Fruit fly (Drosophila melanogaster) whole organism, embryonic: Measurements from ENCODE around the gene CG7367.

Source experiments
- ATbp ChIP-seq: fragments of 200-800 bp; sonication (Bioruptor generic); optimal IDR thresholded peaks from 2 replicates; lab custom pipeline; 2017; ENCODE audit warnings: missing biosample characterization, mild to moderate bottlenecking, missing genetic modification characterization, missing genetic modification reagents
- B-H1 ChIP-seq: fragments of 200-800 bp; sonication (Bioruptor generic); IDR thresholded peaks from 3 replicates; pipeline ENCODE4 v1.3.6; 2022; ENCODE audit warnings: missing biosample characterization, missing genetic modification characterization
- C15 ChIP-seq: fragments of 200-800 bp; sonication (Bioruptor generic); IDR thresholded peaks from 3 replicates; pipeline ENCODE4 v1.3.6; 2022; ENCODE audit warnings: missing biosample characterization, missing genetic modification characterization
- CG10366 ChIP-seq: fragments of 200-800 bp; sonication (Bioruptor generic); IDR thresholded peaks from 2 replicates; pipeline ENCODE4 v1.3.6; 2022; ENCODE audit warnings: missing biosample characterization, missing genetic modification characterization
- CG11723 ChIP-seq: fragments of 200-800 bp; sonication (Bioruptor generic); optimal IDR thresholded peaks from 2 replicates; lab custom pipeline; 2017; ENCODE audit warnings: missing biosample characterization, mild to moderate bottlenecking, missing genetic modification characterization
- CG13424 ChIP-seq: fragments of 200-800 bp; sonication (Bioruptor generic); optimal IDR thresholded peaks from 2 replicates; lab custom pipeline; 2019; ENCODE audit warnings: missing biosample characterization, mild to moderate bottlenecking, missing genetic modification characterization, moderate library complexity
- CG14014 ChIP-seq: fragments of 200-800 bp; sonication (Bioruptor generic); IDR thresholded peaks from 2 replicates; pipeline ENCODE4 v1.3.6; 2022; ENCODE audit warnings: missing biosample characterization, missing genetic modification characterization
- CG15011 ChIP-seq: fragments of 200-800 bp; sonication (Bioruptor generic); optimal IDR thresholded peaks from 3 replicates; lab custom pipeline; 2018; ENCODE audit warnings: missing biosample characterization, mild to moderate bottlenecking, missing genetic modification characterization
- CG1832 ChIP-seq: fragments of 200-800 bp; sonication (Bioruptor generic); optimal IDR thresholded peaks from 2 replicates; lab custom pipeline; 2017; ENCODE audit warnings: missing biosample characterization, mild to moderate bottlenecking, missing genetic modification characterization, inconsistent platforms
- CG2202 ChIP-seq: fragments of 200-800 bp; sonication (Bioruptor generic); optimal IDR thresholded peaks from 2 replicates; lab custom pipeline; 2018; ENCODE audit warnings: missing biosample characterization, mild to moderate bottlenecking, missing genetic modification characterization
- CG30403 ChIP-seq: fragments of 200-800 bp; sonication (Bioruptor generic); optimal IDR thresholded peaks from 3 replicates; lab custom pipeline; 2016; ENCODE audit warnings: missing biosample characterization, missing genetic modification characterization
- CG4282 ChIP-seq: fragments of 200-800 bp; sonication (Bioruptor generic); optimal IDR thresholded peaks from 2 replicates; lab custom pipeline; 2016; ENCODE audit warnings: missing biosample characterization, missing genetic modification characterization
- CG4328 ChIP-seq: fragments of 200-800 bp; sonication (Bioruptor generic); optimal IDR thresholded peaks from 3 replicates; lab custom pipeline; 2017; ENCODE audit warnings: missing biosample characterization, missing genetic modification reagents, missing genetic modification characterization
- CG5245 ChIP-seq: fragments of 200-800 bp; sonication (Bioruptor generic); optimal IDR thresholded peaks from 3 replicates; lab custom pipeline; 2016; ENCODE audit warnings: missing biosample characterization, missing genetic modification characterization
- CG5953 ChIP-seq: fragments of 200-800 bp; sonication (Bioruptor generic); IDR thresholded peaks from 2 replicates; pipeline ENCODE4 v1.3.6; 2022; ENCODE audit warnings: missing biosample characterization, missing genetic modification characterization
- CG6689 ChIP-seq: fragments of 200-800 bp; sonication (Bioruptor generic); IDR thresholded peaks from 2 replicates; pipeline ENCODE4 v1.3.6; 2022; ENCODE audit warnings: missing biosample characterization, missing genetic modification characterization
- CG7987 ChIP-seq: fragments of 200-800 bp; sonication (Bioruptor generic); optimal IDR thresholded peaks from 2 replicates; lab custom pipeline; 2018; ENCODE audit warnings: missing biosample characterization, mild to moderate bottlenecking, missing genetic modification characterization, moderate library complexity
- CG9437 ChIP-seq: fragments of 200-800 bp; sonication (Bioruptor generic); optimal IDR thresholded peaks from 2 replicates; lab custom pipeline; 2018; ENCODE audit warnings: missing biosample characterization, mild to moderate bottlenecking, missing genetic modification characterization
- CHES-1-like ChIP-seq: fragments of 200-800 bp; sonication (Bioruptor generic); optimal IDR thresholded peaks from 2 replicates; lab custom pipeline; 2016; ENCODE audit warnings: missing biosample characterization, missing genetic modification characterization
- D19A ChIP-seq: fragments of 200-800 bp; optimal IDR thresholded peaks from 3 replicates; lab custom pipeline; 2019; ENCODE audit warnings: missing biosample characterization, mild to moderate bottlenecking, missing genetic modification characterization, moderate library complexity
- Dip3 ChIP-seq: fragments of 200-800 bp; sonication (Bioruptor generic); optimal IDR thresholded peaks from 3 replicates; lab custom pipeline; 2016; ENCODE audit warnings: missing biosample characterization, missing genetic modification characterization
- H15 ChIP-seq: fragments of 200-800 bp; sonication (Bioruptor generic); IDR thresholded peaks from 3 replicates; pipeline ENCODE4 v1.3.6; 2022; ENCODE audit warnings: missing biosample characterization, missing genetic modification characterization
- Hr39 ChIP-seq: fragments of >200 bp; optimal IDR thresholded peaks from 2 replicates; lab custom pipeline; 2017
- Jarid2 ChIP-seq: fragments of 200-800 bp; sonication (Bioruptor generic); optimal IDR thresholded peaks from 3 replicates; lab custom pipeline; 2017; ENCODE audit warnings: mild to moderate bottlenecking, missing biosample characterization, missing genetic modification reagents, missing genetic modification characterization
- MTF-1 ChIP-seq: fragments of 200-800 bp; sonication (Bioruptor generic); optimal IDR thresholded peaks from 2 replicates; lab custom pipeline; 2018; ENCODE audit warnings: missing biosample characterization, mild to moderate bottlenecking, missing genetic modification characterization, borderline replicate concordance
- Meics ChIP-seq: fragments of 200-800 bp; sonication (Bioruptor generic); optimal IDR thresholded peaks from 2 replicates; lab custom pipeline; 2017; ENCODE audit warnings: missing biosample characterization, mild to moderate bottlenecking, missing genetic modification characterization
- NK7.1 ChIP-seq: fragments of 200-800 bp; sonication (Bioruptor generic); optimal IDR thresholded peaks from 3 replicates; lab custom pipeline; 2016; ENCODE audit warnings: missing biosample characterization, missing genetic modification characterization
- NfI ChIP-seq: fragments of 200-800 bp; sonication (Bioruptor generic); optimal IDR thresholded peaks from 3 replicates; lab custom pipeline; 2018; ENCODE audit warnings: missing biosample characterization, mild to moderate bottlenecking, missing genetic modification characterization, moderate library complexity
- Oaz ChIP-seq: fragments of 200-800 bp; sonication (Bioruptor generic); IDR thresholded peaks from 2 replicates; pipeline ENCODE4 v1.3.6; 2022; ENCODE audit warnings: missing biosample characterization, missing genetic modification characterization
- Oli ChIP-seq: fragments of 200-800 bp; sonication (Bioruptor generic); optimal IDR thresholded peaks from 2 replicates; lab custom pipeline; 2018; ENCODE audit warnings: missing biosample characterization, mild to moderate bottlenecking, missing genetic modification characterization, moderate library complexity
- PHDP ChIP-seq: fragments of 200-800 bp; sonication (Bioruptor generic); optimal IDR thresholded peaks from 3 replicates; lab custom pipeline; 2018; ENCODE audit warnings: missing biosample characterization, mild to moderate bottlenecking, missing genetic modification characterization, moderate library complexity
- Ptx1 ChIP-seq: fragments of 200-800 bp; sonication (Bioruptor generic); IDR thresholded peaks from 2 replicates; pipeline ENCODE4 v1.3.6; 2022; ENCODE audit warnings: missing biosample characterization, missing genetic modification characterization
- Side ChIP-seq: fragments of 200-800 bp; sonication (Bioruptor generic); optimal IDR thresholded peaks from 2 replicates; lab custom pipeline; 2016; ENCODE audit warnings: missing biosample characterization, missing genetic modification characterization
- btn ChIP-seq: fragments of 200-800 bp; sonication (Bioruptor generic); optimal IDR thresholded peaks from 2 replicates; lab custom pipeline; 2016; ENCODE audit warnings: missing biosample characterization, missing genetic modification characterization
- cas ChIP-seq: fragments of 200-800 bp; sonication (Bioruptor generic); IDR thresholded peaks from 2 replicates; pipeline ENCODE4 v1.3.6; 2022; ENCODE audit warnings: missing biosample characterization, missing genetic modification characterization
- en ChIP-seq: fragments of 200-800 bp; sonication (Bioruptor generic); optimal IDR thresholded peaks from 2 replicates; lab custom pipeline; 2016; ENCODE audit warnings: missing biosample characterization, missing genetic modification characterization
- ewg ChIP-seq: fragments of 200-800 bp; sonication (Bioruptor generic); optimal IDR thresholded peaks from 3 replicates; lab custom pipeline; 2017; ENCODE audit warnings: mild to moderate bottlenecking, missing biosample characterization, missing genetic modification reagents, missing genetic modification characterization
- gsb ChIP-seq: fragments of 200-800 bp; sonication (Bioruptor generic); IDR thresholded peaks from 2 replicates; pipeline ENCODE4 v1.3.6; 2022; ENCODE audit warnings: missing biosample characterization, missing genetic modification characterization
- hkb ChIP-seq, 2 experiments: fragments of 200-800 bp in 1 of 2; fragments of >200 bp in 1 of 2; sonication (Bioruptor generic) in 1 of 2; IDR thresholded peaks in 1 of 2; optimal IDR thresholded peaks in 1 of 2; 2 replicates each; pipeline versions ENCODE4 v1.3.6 to Lab custom; 2017 to 2022; ENCODE audit warnings: missing biosample characterization in 1 of 2, missing genetic modification characterization in 1 of 2
- klu ChIP-seq: fragments of 200-800 bp; sonication (Bioruptor generic); IDR thresholded peaks from 2 replicates; pipeline ENCODE4 v1.3.6; 2022; ENCODE audit warnings: missing biosample characterization, missing genetic modification characterization
- lola ChIP-seq, 3 experiments: fragments of >200 bp in 2 of 3; fragments of 200-800 bp in 1 of 3; sonication (Bioruptor generic) in 1 of 3; optimal IDR thresholded peaks; 2 replicates each; lab custom pipeline; 2017 to 2019; ENCODE audit warnings: missing biosample characterization in 3 of 3, missing genetic modification characterization in 3 of 3, mild to moderate bottlenecking in 1 of 3, moderate library complexity in 1 of 3
- lov ChIP-seq, 2 experiments: fragments of 200-800 bp in 1 of 2; fragments of >200 bp in 1 of 2; sonication (Bioruptor generic) in 1 of 2; IDR thresholded peaks in 1 of 2; optimal IDR thresholded peaks in 1 of 2; 2 replicates in 1 of 2; 3 replicates in 1 of 2; pipeline versions ENCODE4 v1.3.6 to Lab custom; 2017 to 2022; ENCODE audit warnings: missing biosample characterization in 1 of 2, missing genetic modification characterization in 1 of 2
- nom ChIP-seq: fragments of 200-800 bp; sonication (Bioruptor generic); optimal IDR thresholded peaks from 2 replicates; lab custom pipeline; 2017; ENCODE audit warnings: missing biosample characterization, missing genetic modification characterization, mild to moderate bottlenecking, moderate library complexity, missing genetic modification reagents
- sd ChIP-seq: fragments of 200-800 bp; sonication (Bioruptor generic); optimal IDR thresholded peaks from 3 replicates; lab custom pipeline; 2018; ENCODE audit warnings: missing biosample characterization, mild to moderate bottlenecking, missing genetic modification characterization, moderate library complexity
- so ChIP-seq: fragments of 200-800 bp; sonication (Bioruptor generic); IDR thresholded peaks from 3 replicates; pipeline ENCODE4 v1.3.6; 2022; ENCODE audit warnings: missing biosample characterization, missing genetic modification characterization
- ssp ChIP-seq: fragments of 200-800 bp; sonication (Bioruptor generic); IDR thresholded peaks from 2 replicates; pipeline ENCODE4 v1.3.6; 2022; ENCODE audit warnings: missing biosample characterization, missing genetic modification characterization
- vfl ChIP-seq: fragments of 200-800 bp; sonication (Bioruptor generic); optimal IDR thresholded peaks from 2 replicates; lab custom pipeline; 2016; ENCODE audit warnings: missing biosample characterization, missing genetic modification characterization
- zf30C ChIP-seq: fragments of 200-800 bp; sonication (Bioruptor generic); optimal IDR thresholded peaks from 3 replicates; lab custom pipeline; 2018; ENCODE audit warnings: missing biosample characterization, mild to moderate bottlenecking, missing genetic modification characterization

The CG7367 gene

dm6 chr2L:8071112-8071976, 31.8 kb upstream of the CG7367 start, which contains the start of gene poe (continued):
- TF ChIP-seq zf30C (GFP tag; lab: Kevin White, UChicago) (peak; percentile 88), sd (tag; lab: Kevin White, UChicago) (no peak), CG9437 (GFP tag; lab: Kevin White, UChicago) (peak; percentile 41), Meics (GFP tag; lab: Kevin White, UChicago) (no peak), so (GFP tag; lab: Robert Waterston, UW) (no peak), hkb (optimal IDR thresholded peaks at IDR 0.05; lab: Kevin White, UChicago) (no peak), hkb (GFP tag; IDR thresholded peaks at IDR 0.05; lab: Robert Waterston, UW) (0 out of 2 replicates have a peak, but pooled peaks have one; percentile 8), CG11723 (no peak), klu (no peak; the same call in 1 of the 2 replicates), PHDP (tag; lab: Kevin White, UChicago) (no peak), CG15011 (GFP tag; lab: Kevin White, UChicago) (no peak), CG13424 (tag; lab: Kevin White, UChicago) (no peak), C15 (no peak), NK7.1 (no peak), Oli (tag; lab: Kevin White, UChicago) (peak; percentile 23), nom (GFP tag; lab: Kevin White, UChicago) (no peak), Ptx1 (GFP tag; lab: Robert Waterston, UW) (peak; percentile 74), gsb (GFP tag; lab: Robert Waterston, UW) (no peak), NfI (no peak), vfl (no peak), H15 (GFP tag; lab: Robert Waterston, UW) (no peak), CG5245 (no peak), lov (optimal IDR thresholded peaks at IDR 0.05; lab: Kevin White, UChicago) (no peak), lov (GFP tag; IDR thresholded peaks at IDR 0.05; lab: Robert Waterston, UW) (no peak), CG6689 (GFP tag; lab: Robert Waterston, UW) (peak; percentile 74), cas (GFP tag; lab: Robert Waterston, UW) (no peak), Hr39 (lab: Kevin White, UChicago) (no peak), btn (GFP tag; lab: Kevin White, UChicago) (no peak), Dip3 (no peak), D19A (tag; lab: Kevin White, UChicago) (no peak), CG14014 (GFP tag; lab: Robert Waterston, UW) (0 out of 2 replicates have a peak, but pooled peaks have one; percentile 7), Oaz (GFP tag; lab: Robert Waterston, UW) (no peak), MTF-1 (GFP tag; lab: Kevin White, UChicago) (peak; percentile 23), CG5953 (GFP tag; lab: Robert Waterston, UW) (no peak), Jarid2 (GFP tag; lab: Kevin White, UChicago) (no peak), ssp (peak; percentile 48; the same call in 1 of the 2 replicates), CG2202 (tag; lab: Kevin White, UChicago) (peak; percentile 4), ATbp (no peak), CG7987 (GFP tag; lab: Kevin White, UChicago) (no peak), CG4328 (GFP tag; lab: Kevin White, UChicago) (no peak), CG10366 (GFP tag; lab: Robert Waterston, UW) (no peak), en (no peak), ewg (GFP tag; lab: Kevin White, UChicago) (no peak), CG30403 (GFP tag; lab: Kevin White, UChicago) (peak; percentile 47), Side (GFP tag; lab: Kevin White, UChicago) (no peak), B-H1 (peak; percentile 48; the same call in 2 of the 3 replicates), CG1832 (GFP tag; lab: Kevin White, UChicago) (no peak), lola (GFP tag; optimal IDR thresholded peaks at IDR 0.05; lab: Kevin White, UChicago) (no peak), CHES-1-like (GFP tag; lab: Kevin White, UChicago) (peak; percentile 21), CG4282 (GFP tag; lab: Kevin White, UChicago) (no peak)
